Fruit fly (Drosophila melanogaster) whole organism, pupa: ENCODE measurements around the gene sesB.
A peak's percentile ranks its signal among the peaks of the same experiment; 100 is the strongest.

Experiments used
- CG10348 ChIP-seq: fragments of 200-800 bp; sonication (Bioruptor generic); IDR thresholded peaks from 2 replicates; pipeline ENCODE4 v1.3.6; 2022; ENCODE audit warnings: missing biosample characterization, missing genetic modification characterization
- CG12605 ChIP-seq: fragments of 200-800 bp; sonication (Bioruptor generic); IDR thresholded peaks from 2 replicates; pipeline ENCODE4 v1.3.6; 2022; ENCODE audit warnings: missing biosample characterization, missing genetic modification characterization
- CG13204 ChIP-seq: fragments of 200-800 bp; sonication (Bioruptor generic); optimal IDR thresholded peaks from 2 replicates; lab custom pipeline; 2018; ENCODE audit warnings: missing biosample characterization, mild to moderate bottlenecking, missing genetic modification characterization, moderate library complexity
- CG14655 ChIP-seq: fragments of 200-800 bp; sonication (Bioruptor generic); optimal IDR thresholded peaks from 3 replicates; lab custom pipeline; 2017; ENCODE audit warnings: mild to moderate bottlenecking, missing biosample characterization, missing genetic modification reagents, missing genetic modification characterization
- CG15710 ChIP-seq: fragments of 200-800 bp; sonication (Bioruptor generic); optimal IDR thresholded peaks from 2 replicates; lab custom pipeline; 2018; ENCODE audit warnings: missing biosample characterization, mild to moderate bottlenecking, missing genetic modification characterization, moderate library complexity
- CG17806 ChIP-seq: fragments of 200-800 bp; sonication (Bioruptor generic); optimal IDR thresholded peaks from 2 replicates; lab custom pipeline; 2018; ENCODE audit warnings: missing biosample characterization, mild to moderate bottlenecking, missing genetic modification characterization, moderate library complexity
- CG32121 ChIP-seq: fragments of 200-800 bp; sonication (Bioruptor generic); IDR thresholded peaks from 2 replicates; pipeline ENCODE4 v1.3.6; 2022; ENCODE audit warnings: missing biosample characterization, missing genetic modification characterization
- CG34367 ChIP-seq: fragments of 200-800 bp; sonication (Bioruptor generic); optimal IDR thresholded peaks from 2 replicates; lab custom pipeline; 2018; ENCODE audit warnings: missing biosample characterization, mild to moderate bottlenecking, missing genetic modification characterization
- CG4496 ChIP-seq: fragments of 200-800 bp; sonication (Bioruptor generic); IDR thresholded peaks from 3 replicates; pipeline ENCODE4 v1.3.6; 2022; ENCODE audit warnings: missing biosample characterization, missing genetic modification characterization
- CG8159 ChIP-seq: fragments of 200-800 bp; sonication (Bioruptor generic); optimal IDR thresholded peaks from 3 replicates; lab custom pipeline; 2018; ENCODE audit warnings: missing biosample characterization, mild to moderate bottlenecking, missing genetic modification characterization, moderate library complexity
- CG8301 ChIP-seq: fragments of 200-800 bp; sonication (Bioruptor generic); optimal IDR thresholded peaks from 2 replicates; lab custom pipeline; 2018; ENCODE audit warnings: missing biosample characterization, mild to moderate bottlenecking, missing genetic modification characterization
- CG9948 ChIP-seq: fragments of 200-800 bp; sonication (Bioruptor generic); optimal IDR thresholded peaks from 2 replicates; lab custom pipeline; 2018; ENCODE audit warnings: missing biosample characterization, mild to moderate bottlenecking, missing genetic modification characterization, moderate library complexity
- D1 ChIP-seq: fragments of 200-800 bp; sonication (Bioruptor generic); optimal IDR thresholded peaks from 2 replicates; lab custom pipeline; 2018; ENCODE audit warnings: missing biosample characterization, mild to moderate bottlenecking, missing genetic modification characterization, moderate library complexity
- EcR ChIP-seq: fragments of 200-800 bp; sonication (Bioruptor generic); optimal IDR thresholded peaks from 3 replicates; lab custom pipeline; 2019; ENCODE audit warnings: missing biosample characterization, missing genetic modification characterization, mild to moderate bottlenecking, moderate library complexity, missing genetic modification reagents
- Ets98B ChIP-seq: fragments of 200-800 bp; sonication (Bioruptor generic); IDR thresholded peaks from 2 replicates; pipeline ENCODE4 v1.3.6; 2022; ENCODE audit warnings: missing biosample characterization, missing genetic modification characterization
- Pif1A ChIP-seq: fragments of 200-800 bp; sonication (Bioruptor generic); optimal IDR thresholded peaks from 3 replicates; lab custom pipeline; 2016; ENCODE audit warnings: missing biosample characterization, missing genetic modification characterization
- Pif1B ChIP-seq: fragments of 200-800 bp; sonication (Bioruptor generic); optimal IDR thresholded peaks from 3 replicates; lab custom pipeline; 2016; ENCODE audit warnings: missing biosample characterization, missing genetic modification characterization
- Snoo ChIP-seq: fragments of 200-800 bp; sonication (Bioruptor generic); optimal IDR thresholded peaks from 3 replicates; lab custom pipeline; 2017; ENCODE audit warnings: missing biosample characterization, mild to moderate bottlenecking, missing genetic modification characterization, inconsistent platforms
- fd96Ca ChIP-seq: fragments of 200-800 bp; sonication (Bioruptor generic); IDR thresholded peaks from 3 replicates; pipeline ENCODE4 v1.3.6; 2022; ENCODE audit warnings: missing biosample characterization, missing genetic modification characterization
- gl ChIP-seq: fragments of 200-800 bp; sonication (Bioruptor generic); optimal IDR thresholded peaks from 2 replicates; lab custom pipeline; 2018; ENCODE audit warnings: missing biosample characterization, mild to moderate bottlenecking, missing genetic modification characterization
- rn ChIP-seq: fragments of 200-800 bp; sonication (Bioruptor generic); IDR thresholded peaks from 2 replicates; pipeline ENCODE4 v1.3.6; 2022; ENCODE audit warnings: missing biosample characterization, missing genetic modification characterization

Gene sesB

dm6 chrX:10787352-10787751 is 594 bp upstream of the sesB start:
- TF ChIP-seq CG10348 (GFP tag; lab: Robert Waterston, UW): no peak
- TF ChIP-seq CG15710 (tag; lab: Kevin White, UChicago): no peak
- TF ChIP-seq gl (tag; lab: Kevin White, UChicago): no peak
- TF ChIP-seq CG13204 (GFP tag; lab: Kevin White, UChicago): no peak
- no peak for TF ChIP-seq CG17806 (tag; lab: Kevin White, UChicago)
- TF ChIP-seq CG32121 (GFP tag; lab: Robert Waterston, UW): no peak
- TF ChIP-seq CG9948 (tag; lab: Kevin White, UChicago): no peak
- TF ChIP-seq Pif1B: no peak
- no peak for TF ChIP-seq EcR (GFP tag; lab: Kevin White, UChicago)
- no peak for TF ChIP-seq CG34367
- TF ChIP-seq CG8301 (tag; lab: Kevin White, UChicago): no peak
- TF ChIP-seq CG8159 (tag; lab: Kevin White, UChicago): no peak
- TF ChIP-seq CG12605: no peak
- no peak for TF ChIP-seq Pif1A (GFP tag; lab: Kevin White, UChicago)
- TF ChIP-seq CG4496: no peak
- no peak for TF ChIP-seq Ets98B

- TF ChIP-seq CG13204 (GFP tag; lab: Kevin White, UChicago): no peak
- peak; percentile 36 for TF ChIP-seq Pif1B
Measured at dm6 chrX:10785920-10786361, 817 bp downstream of the sesB start.

- TF ChIP-seq CG14655 (GFP tag; lab: Kevin White, UChicago): peak; percentile 18
- no peak for TF ChIP-seq rn (GFP tag; lab: Robert Waterston, UW)
Measured at dm6 chrX:10784812-10785638, 1.7 kb downstream of the sesB start.

- TF ChIP-seq CG9948 (tag; lab: Kevin White, UChicago) (no peak), D1 (no peak), CG4496 (peak; percentile 44; the same call in 1 of the 3 replicates), CG32121 (GFP tag; lab: Robert Waterston, UW) (0 out of 2 replicates have a peak, but pooled peaks have one; percentile 12), gl (tag; lab: Kevin White, UChicago) (no peak), EcR (GFP tag; lab: Kevin White, UChicago) (no peak), Pif1A (GFP tag; lab: Kevin White, UChicago) (no peak), CG10348 (GFP tag; lab: Robert Waterston, UW) (no peak), Pif1B (peak; percentile 25), CG13204 (GFP tag; lab: Kevin White, UChicago) (no peak), CG8159 (tag; lab: Kevin White, UChicago) (no peak), CG15710 (tag; lab: Kevin White, UChicago) (no peak), CG12605 (no peak), CG8301 (tag; lab: Kevin White, UChicago) (no peak), fd96Ca (GFP tag; lab: Robert Waterston, UW) (no peak), Ets98B (peak; percentile 44; the same call in 1 of the 2 replicates), CG17806 (tag; lab: Kevin White, UChicago) (no peak), Snoo (tag; lab: Kevin White, UChicago) (no peak), CG34367 (no peak), CG14655 (GFP tag; lab: Kevin White, UChicago) (no peak), rn (GFP tag; lab: Robert Waterston, UW) (no peak)
Measured at dm6 chrX:10784330-10784778, 2.4 kb downstream of the sesB start.

- no peak for TF ChIP-seq CG34367
- TF ChIP-seq rn (GFP tag; lab: Robert Waterston, UW): no peak
- TF ChIP-seq D1: no peak
- TF ChIP-seq CG32121 (GFP tag; lab: Robert Waterston, UW): 0 out of 2 replicates have a peak, but pooled peaks have one; percentile 12
- TF ChIP-seq CG10348 (GFP tag; lab: Robert Waterston, UW): no peak
- no peak for TF ChIP-seq CG14655 (GFP tag; lab: Kevin White, UChicago)
Measured at dm6 chrX:10783374-10784064, 3.2 kb downstream of the sesB start.

- TF ChIP-seq CG12605: no peak
- TF ChIP-seq Ets98B: peak; percentile 83
- no peak for TF ChIP-seq EcR (GFP tag; lab: Kevin White, UChicago)
- TF ChIP-seq CG14655 (GFP tag; lab: Kevin White, UChicago): peak; percentile 61
- peak; percentile 30 for TF ChIP-seq CG15710 (tag; lab: Kevin White, UChicago)
- TF ChIP-seq CG34367: peak; percentile 2
- no peak for TF ChIP-seq D1
- TF ChIP-seq CG10348 (GFP tag; lab: Robert Waterston, UW): no peak; the same call in 1 of the 2 replicates
- TF ChIP-seq rn (GFP tag; lab: Robert Waterston, UW): 0 out of 2 replicates have a peak, but pooled peaks have one; percentile 13
- TF ChIP-seq Snoo (tag; lab: Kevin White, UChicago): peak; percentile 25
- peak; percentile 19 for TF ChIP-seq Pif1B
- peak; percentile 90 for TF ChIP-seq CG4496
- TF ChIP-seq CG13204 (GFP tag; lab: Kevin White, UChicago): no peak
- TF ChIP-seq CG9948 (tag; lab: Kevin White, UChicago): peak; percentile 6
- TF ChIP-seq CG32121 (GFP tag; lab: Robert Waterston, UW): peak; percentile 76
- TF ChIP-seq CG8159 (tag; lab: Kevin White, UChicago): peak; percentile 27
- peak; percentile 48 for TF ChIP-seq Pif1A (GFP tag; lab: Kevin White, UChicago)
- peak; percentile 47 for TF ChIP-seq CG8301 (tag; lab: Kevin White, UChicago)
- TF ChIP-seq gl (tag; lab: Kevin White, UChicago): no peak
- TF ChIP-seq CG17806 (tag; lab: Kevin White, UChicago): peak; percentile 16
- TF ChIP-seq fd96Ca (GFP tag; lab: Robert Waterston, UW): peak; percentile 84
Measured at dm6 chrX:10775690-10776089, 11.1 kb downstream of the sesB start.
